Fruit fly (Drosophila melanogaster) whole organism, pupa: ENCODE measurements around the gene Hex-t1.

Experiments used
- CG4496 ChIP-seq: fragments of 200-800 bp; sonication (Bioruptor generic); IDR thresholded peaks from 3 replicates; pipeline ENCODE4 v1.3.6; 2022; ENCODE audit warnings: missing biosample characterization, missing genetic modification characterization
- CG8301 ChIP-seq: fragments of 200-800 bp; sonication (Bioruptor generic); optimal IDR thresholded peaks from 2 replicates; lab custom pipeline; 2018; ENCODE audit warnings: missing biosample characterization, mild to moderate bottlenecking, missing genetic modification characterization
- CG9948 ChIP-seq: fragments of 200-800 bp; sonication (Bioruptor generic); optimal IDR thresholded peaks from 2 replicates; lab custom pipeline; 2018; ENCODE audit warnings: missing biosample characterization, mild to moderate bottlenecking, missing genetic modification characterization, moderate library complexity
- EcR ChIP-seq: fragments of 200-800 bp; sonication (Bioruptor generic); optimal IDR thresholded peaks from 3 replicates; lab custom pipeline; 2019; ENCODE audit warnings: missing biosample characterization, missing genetic modification characterization, mild to moderate bottlenecking, moderate library complexity, missing genetic modification reagents
- rn ChIP-seq: fragments of 200-800 bp; sonication (Bioruptor generic); IDR thresholded peaks from 2 replicates; pipeline ENCODE4 v1.3.6; 2022; ENCODE audit warnings: missing biosample characterization, missing genetic modification characterization

DNA sequence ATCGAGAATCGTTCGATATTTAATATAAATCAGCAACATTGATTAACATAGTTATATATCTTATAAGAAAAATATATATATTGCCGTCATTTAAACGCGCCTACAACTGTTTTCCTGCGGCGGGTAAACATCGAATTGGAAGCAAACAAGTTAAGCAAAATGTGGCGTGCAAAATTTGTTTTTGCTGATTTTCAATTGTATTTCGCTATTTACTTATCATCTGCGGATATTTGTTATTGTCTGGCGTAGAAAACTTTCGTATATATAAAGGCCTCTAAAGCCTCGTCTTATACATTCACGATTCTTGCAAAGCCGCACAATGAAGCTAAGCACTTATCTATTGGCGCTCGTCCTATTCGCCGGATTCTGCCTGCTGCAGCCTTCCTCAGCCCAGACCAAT, 5.6 kb downstream of the Hex-t1 start, which contains the start of gene CG43117:
- TF ChIP-seq CG4496 (GFP tag; lab: Robert Waterston, UW): no peak
- no peak for TF ChIP-seq CG8301
- no peak for TF ChIP-seq rn (GFP tag; lab: Robert Waterston, UW)
- TF ChIP-seq EcR (GFP tag; lab: Kevin White, UChicago): no peak
- no peak for TF ChIP-seq CG9948 (tag; lab: Kevin White, UChicago)
